1 fruit fly cellular context compared by ENCODE assay signal in the genomic region with DNA sequence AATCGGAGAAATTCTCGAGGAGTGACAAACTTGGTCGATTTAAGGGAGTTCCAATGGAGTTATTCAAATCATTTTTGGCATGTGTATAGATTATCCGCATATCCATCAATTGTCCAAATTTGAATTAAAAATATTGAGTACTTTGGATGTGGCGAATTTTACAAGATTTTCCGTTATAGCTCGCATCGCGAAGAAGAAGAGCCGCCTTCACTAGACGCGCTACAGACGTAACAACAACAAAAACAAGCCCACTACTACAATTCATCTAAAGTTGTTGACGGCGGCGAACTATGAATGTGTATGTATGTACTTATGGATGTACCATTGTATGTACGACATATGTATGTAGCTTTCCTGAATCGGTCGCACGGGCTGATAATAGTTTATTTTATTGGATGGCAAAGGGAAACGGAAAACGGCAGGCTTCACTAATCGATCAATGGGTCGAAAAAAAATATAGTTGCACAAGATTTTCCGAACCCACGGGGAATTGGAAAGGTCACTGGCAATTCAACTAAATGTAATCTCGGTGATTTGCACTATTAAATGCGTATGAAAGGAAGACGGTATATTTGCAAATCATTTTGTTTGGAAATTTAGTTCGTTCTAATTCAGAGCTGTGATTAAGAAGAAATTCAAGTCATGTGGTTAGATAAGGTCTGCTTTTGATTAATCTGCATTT.
A peak's percentile ranks its signal among the peaks of the same experiment; 100 is the strongest.
TF ChIP-seq lines count a peak whose summit lies in the region.

No protein-coding gene starts in this region.

TF ChIP-seq in whole organism, embryonic, 481 proteins besides CTCF, POLR2A, EP300 and RAD21 (continued from another document and continues in another):
- TF ChIP-seq Dp (GFP tag; optimal IDR thresholded peaks at IDR 0.05; lab: Kevin White, UChicago) (no peak), peb (GFP tag; IDR thresholded peaks at IDR 0.05; lab: Robert Waterston, UW) (no peak), pho (GFP tag; optimal IDR thresholded peaks at IDR 0.05; lab: Kevin White, UChicago) (no peak), Hey (tag; optimal IDR thresholded peaks at IDR 0.05; lab: Kevin White, UChicago) (no peak), stc (GFP tag; IDR thresholded peaks at IDR 0.05; lab: Robert Waterston, UW) (no peak), HLHmδ (GFP tag; optimal IDR thresholded peaks at IDR 0.05; lab: Kevin White, UChicago) (no peak), CG10462 (GFP tag; optimal IDR thresholded peaks at IDR 0.05; lab: Kevin White, UChicago) (no peak), onecut (GFP tag; IDR thresholded peaks at IDR 0.05; lab: Robert Waterston, UW) (no peak), Ada2b (GFP tag; IDR thresholded peaks at IDR 0.05; lab: Robert Waterston, UW) (no peak), CG12071 (GFP tag; optimal IDR thresholded peaks at IDR 0.05; lab: Kevin White, UChicago) (no peak), CG6272 (GFP tag; IDR thresholded peaks at IDR 0.05; lab: Robert Waterston, UW) (no peak), CG10959 (GFP tag; IDR thresholded peaks at IDR 0.05; lab: Robert Waterston, UW) (no peak), br (optimal IDR thresholded peaks at IDR 0.05; lab: Kevin White, UChicago) (no peak), esg (GFP tag; conservative IDR thresholded peaks at IDR 0.05; lab: Robert Waterston, UW) (no peak), Lhr (GFP tag; optimal IDR thresholded peaks at IDR 0.05; lab: Kevin White, UChicago) (no peak), YL-1 (GFP tag; optimal IDR thresholded peaks at IDR 0.05; lab: Kevin White, UChicago) (no peak), dmrt11E (tag; optimal IDR thresholded peaks at IDR 0.05; lab: Kevin White, UChicago) (no peak), H15 (GFP tag; IDR thresholded peaks at IDR 0.05; lab: Robert Waterston, UW) (no peak), CG7928 (GFP tag; optimal IDR thresholded peaks at IDR 0.05; lab: Kevin White, UChicago) (no peak), CG10543 (GFP tag; optimal IDR thresholded peaks at IDR 0.05; lab: Kevin White, UChicago) (peak; percentile 73), CG4360 (GFP tag; IDR thresholded peaks at IDR 0.05; lab: Robert Waterston, UW) (peak; percentile 81), Jarid2 (GFP tag; optimal IDR thresholded peaks at IDR 0.05; lab: Kevin White, UChicago) (no peak), cad (GFP tag; optimal IDR thresholded peaks at IDR 0.05; lab: Kevin White, UChicago) (no peak), ash1 (GFP tag; optimal IDR thresholded peaks at IDR 0.05; lab: Kevin White, UChicago) (no peak), Sox100B (GFP tag; optimal IDR thresholded peaks at IDR 0.05; lab: Kevin White, UChicago) (no peak), zfh2 (GFP tag; optimal IDR thresholded peaks at IDR 0.05; lab: Kevin White, UChicago) (no peak), CG15479 (GFP tag; optimal IDR thresholded peaks at IDR 0.05; lab: Kevin White, UChicago) (no peak), Vsx1 (GFP tag; optimal IDR thresholded peaks at IDR 0.05; lab: Kevin White, UChicago) (peak; percentile 28), PHDP (tag; optimal IDR thresholded peaks at IDR 0.05; lab: Kevin White, UChicago) (no peak), hkb (optimal IDR thresholded peaks at IDR 0.05; lab: Kevin White, UChicago) (no peak), hkb (GFP tag; IDR thresholded peaks at IDR 0.05; lab: Robert Waterston, UW) (peak; percentile 10; the same call in 1 of the 2 replicates), CG17359 (tag; optimal IDR thresholded peaks at IDR 0.05; lab: Kevin White, UChicago) (no peak), CG7357 (GFP tag; IDR thresholded peaks at IDR 0.05; lab: Robert Waterston, UW) (no peak), dimm (GFP tag; IDR thresholded peaks at IDR 0.05; lab: Robert Waterston, UW) (no peak), BtbVII (GFP tag; optimal IDR thresholded peaks at IDR 0.05; lab: Kevin White, UChicago) (no peak), CG3838 (GFP tag; optimal IDR thresholded peaks at IDR 0.05; lab: Kevin White, UChicago) (no peak), seq (GFP tag; IDR thresholded peaks at IDR 0.05; lab: Robert Waterston, UW) (no peak), CG18262 (tag; optimal IDR thresholded peaks at IDR 0.05; lab: Kevin White, UChicago) (no peak), B-H2 (GFP tag; optimal IDR thresholded peaks at IDR 0.05; lab: Kevin White, UChicago) (peak; percentile 0), CG15269 (tag; optimal IDR thresholded peaks at IDR 0.05; lab: Kevin White, UChicago) (no peak), gcm2 (GFP tag; optimal IDR thresholded peaks at IDR 0.05; lab: Kevin White, UChicago) (no peak), chinmo (GFP tag; IDR thresholded peaks at IDR 0.05; lab: Robert Waterston, UW; ENCODE audit: partially characterized antibody) (peak; percentile 4; the same call in 2 of the 4 replicates), ci (GFP tag; IDR thresholded peaks at IDR 0.05; lab: Robert Waterston, UW) (no peak), eve (GFP tag; optimal IDR thresholded peaks at IDR 0.05; lab: Kevin White, UChicago) (peak in 1 of 2 experiments; percentile 81), crc (GFP tag; optimal IDR thresholded peaks at IDR 0.05; lab: Kevin White, UChicago) (no peak), Optix (GFP tag; IDR thresholded peaks at IDR 0.05; lab: Robert Waterston, UW) (no peak), gce (GFP tag; IDR thresholded peaks at IDR 0.05; lab: Robert Waterston, UW) (no peak), MBD-R2 (GFP tag; IDR thresholded peaks at IDR 0.05; lab: Robert Waterston, UW) (no peak), CG14667 (GFP tag; IDR thresholded peaks at IDR 0.05; lab: Robert Waterston, UW) (no peak), Xrp1 (GFP tag; IDR thresholded peaks at IDR 0.05; lab: Robert Waterston, UW) (no peak), ftz-f1 (GFP tag; optimal IDR thresholded peaks at IDR 0.05; lab: Kevin White, UChicago) (no peak), CG3163 (GFP tag; optimal IDR thresholded peaks at IDR 0.05; lab: Kevin White, UChicago) (no peak), CG15011 (GFP tag; optimal IDR thresholded peaks at IDR 0.05; lab: Kevin White, UChicago) (no peak), CG32772 (GFP tag; IDR thresholded peaks at IDR 0.05; lab: Robert Waterston, UW) (no peak), Elba2 (GFP tag; optimal IDR thresholded peaks at IDR 0.05; lab: Kevin White, UChicago) (no peak), Hr51 (GFP tag; optimal IDR thresholded peaks at IDR 0.05; lab: Kevin White, UChicago) (no peak), CG4404 (GFP tag; IDR thresholded peaks at IDR 0.05; lab: Robert Waterston, UW) (no peak), aop (GFP tag; IDR thresholded peaks at IDR 0.05; lab: Robert Waterston, UW) (no peak), CG2202 (tag; optimal IDR thresholded peaks at IDR 0.05; lab: Kevin White, UChicago) (no peak), CG15073 (GFP tag; optimal IDR thresholded peaks at IDR 0.05; lab: Kevin White, UChicago) (no peak), corto (GFP tag; optimal IDR thresholded peaks at IDR 0.05; lab: Kevin White, UChicago) (no peak), kah (GFP tag; optimal IDR thresholded peaks at IDR 0.05; lab: Kevin White, UChicago) (no peak), usp (GFP tag; optimal IDR thresholded peaks at IDR 0.05; lab: Kevin White, UChicago) (no peak), Pdp1 (GFP tag; optimal IDR thresholded peaks at IDR 0.05; lab: Kevin White, UChicago) (peak in 1 of 2 experiments; percentile 43), kni (GFP tag; optimal IDR thresholded peaks at IDR 0.05; lab: Kevin White, UChicago) (no peak), CG3726 (GFP tag; IDR thresholded peaks at IDR 0.05; lab: Robert Waterston, UW) (no peak), exex (tag; optimal IDR thresholded peaks at IDR 0.05; lab: Kevin White, UChicago) (peak; percentile 43), fd64A (GFP tag; optimal IDR thresholded peaks at IDR 0.05; lab: Kevin White, UChicago) (no peak), CG17385 (GFP tag; optimal IDR thresholded peaks at IDR 0.05; lab: Kevin White, UChicago) (peak; percentile 91), pan (optimal IDR thresholded peaks at IDR 0.05; lab: Kevin White, UChicago) (no peak), pan (GFP tag; optimal IDR thresholded peaks at IDR 0.05 in 1 of 2, IDR thresholded peaks at IDR 0.05 in 1 of 2) (no peak), HmgD (GFP tag; optimal IDR thresholded peaks at IDR 0.05; lab: Kevin White, UChicago) (no peak), mld (GFP tag; IDR thresholded peaks at IDR 0.05; lab: Robert Waterston, UW; ENCODE audit: partially characterized antibody) (no peak), GATAe (GFP tag; conservative IDR thresholded peaks at IDR 0.05; lab: Robert Waterston, UW) (no peak), Usf (GFP tag; optimal IDR thresholded peaks at IDR 0.05; lab: Kevin White, UChicago) (no peak), Hr78 (GFP tag; optimal IDR thresholded peaks at IDR 0.05; lab: Kevin White, UChicago) (peak in 1 of 2 experiments; percentile 67), zen2 (GFP tag; IDR thresholded peaks at IDR 0.05; lab: Robert Waterston, UW; ENCODE audit: partially characterized antibody) (no peak), CG31224 (GFP tag; IDR thresholded peaks at IDR 0.05; lab: Robert Waterston, UW) (no peak), CHES-1-like (GFP tag; optimal IDR thresholded peaks at IDR 0.05; lab: Kevin White, UChicago) (no peak), p53 (GFP tag; optimal IDR thresholded peaks at IDR 0.05; lab: Kevin White, UChicago) (no peak), bigmax (GFP tag; optimal IDR thresholded peaks at IDR 0.05; lab: Kevin White, UChicago) (no peak), sc (optimal IDR thresholded peaks at IDR 0.05; lab: Kevin White, UChicago) (no peak), sc (GFP tag; optimal IDR thresholded peaks at IDR 0.05; lab: Kevin White, UChicago) (no peak), CG12236 (GFP tag; optimal IDR thresholded peaks at IDR 0.05; lab: Kevin White, UChicago) (no peak), CG2889 (GFP tag; IDR thresholded peaks at IDR 0.05; lab: Robert Waterston, UW) (no peak), CG7987 (GFP tag; optimal IDR thresholded peaks at IDR 0.05; lab: Kevin White, UChicago) (no peak), Dfd (GFP tag; optimal IDR thresholded peaks at IDR 0.05; lab: Kevin White, UChicago) (no peak), zen (tag; optimal IDR thresholded peaks at IDR 0.05; lab: Kevin White, UChicago) (no peak), sd (tag; optimal IDR thresholded peaks at IDR 0.05; lab: Kevin White, UChicago) (peak; percentile 17), CG9876 (GFP tag; optimal IDR thresholded peaks at IDR 0.05; lab: Kevin White, UChicago) (no peak), CG2678 (tag; optimal IDR thresholded peaks at IDR 0.05; lab: Kevin White, UChicago) (no peak), lmd (GFP tag; IDR thresholded peaks at IDR 0.05; lab: Robert Waterston, UW) (no peak), dm (GFP tag; optimal IDR thresholded peaks at IDR 0.05; lab: Kevin White, UChicago) (no peak), CG4707 (GFP tag; optimal IDR thresholded peaks at IDR 0.05; lab: Kevin White, UChicago) (no peak), crp (GFP tag; optimal IDR thresholded peaks at IDR 0.05; lab: Kevin White, UChicago) (no peak), CG6813 (GFP tag; optimal IDR thresholded peaks at IDR 0.05; lab: Kevin White, UChicago) (no peak), wdn (GFP tag; IDR thresholded peaks at IDR 0.05; lab: Robert Waterston, UW) (no peak), emc (GFP tag; optimal IDR thresholded peaks at IDR 0.05; lab: Kevin White, UChicago) (no peak), oc (tag; optimal IDR thresholded peaks at IDR 0.05; lab: Kevin White, UChicago) (no peak), CG11085 (GFP tag; IDR thresholded peaks at IDR 0.05; lab: Robert Waterston, UW) (no peak), fd96Cb (tag; optimal IDR thresholded peaks at IDR 0.05; lab: Kevin White, UChicago) (no peak), CG13894 (tag; optimal IDR thresholded peaks at IDR 0.05; lab: Kevin White, UChicago) (no peak), CG1602 (GFP tag; optimal IDR thresholded peaks at IDR 0.05; lab: Kevin White, UChicago) (no peak), nerfin-2 (GFP tag; IDR thresholded peaks at IDR 0.05; lab: Robert Waterston, UW; ENCODE audit: partially characterized antibody) (no peak), Chrac-16 (GFP tag; optimal IDR thresholded peaks at IDR 0.05; lab: Kevin White, UChicago) (no peak), abd-A (tag; optimal IDR thresholded peaks at IDR 0.05; lab: Kevin White, UChicago) (no peak), Lpt (GFP tag; optimal IDR thresholded peaks at IDR 0.05; lab: Kevin White, UChicago) (no peak), CG7372 (GFP tag; IDR thresholded peaks at IDR 0.05; lab: Robert Waterston, UW) (no peak), CG34376 (GFP tag; optimal IDR thresholded peaks at IDR 0.05; lab: Kevin White, UChicago) (peak; percentile 19), pfk (GFP tag; optimal IDR thresholded peaks at IDR 0.05; lab: Kevin White, UChicago) (no peak), unc-4 (GFP tag; IDR thresholded peaks at IDR 0.05; lab: Robert Waterston, UW; ENCODE audit: partially characterized antibody) (0 out of 2 replicates have a peak, but pooled peaks have one; percentile 10), MTF-1 (GFP tag; optimal IDR thresholded peaks at IDR 0.05; lab: Kevin White, UChicago; ENCODE audit: borderline replicate concordance) (no peak), Bteb2 (GFP tag; optimal IDR thresholded peaks at IDR 0.05; lab: Kevin White, UChicago) (no peak), Sry-δ (GFP tag; optimal IDR thresholded peaks at IDR 0.05; lab: Kevin White, UChicago) (no peak), so (GFP tag; IDR thresholded peaks at IDR 0.05; lab: Robert Waterston, UW) (no peak), CG8388 (GFP tag; optimal IDR thresholded peaks at IDR 0.05; lab: Kevin White, UChicago) (no peak), CG30020 (tag; optimal IDR thresholded peaks at IDR 0.05; lab: Kevin White, UChicago) (no peak), scrt (GFP tag; optimal IDR thresholded peaks at IDR 0.05; lab: Kevin White, UChicago) (no peak), Eip74EF (GFP tag; optimal IDR thresholded peaks at IDR 0.05; lab: Kevin White, UChicago) (no peak), Blimp-1 (GFP tag; optimal IDR thresholded peaks at IDR 0.05; lab: Kevin White, UChicago) (no peak), Mad (GFP tag; optimal IDR thresholded peaks at IDR 0.05; lab: Kevin White, UChicago) (no peak), gt (GFP tag; IDR thresholded peaks at IDR 0.05; lab: Robert Waterston, UW) (no peak), D19A (tag; optimal IDR thresholded peaks at IDR 0.05; lab: Kevin White, UChicago) (no peak), CG17829 (tag; optimal IDR thresholded peaks at IDR 0.05; lab: Kevin White, UChicago) (no peak), CG6175 (GFP tag; IDR thresholded peaks at IDR 0.05; lab: Robert Waterston, UW) (no peak), sqz (GFP tag; optimal IDR thresholded peaks at IDR 0.05; lab: Kevin White, UChicago) (no peak), CG10431 (GFP tag; optimal IDR thresholded peaks at IDR 0.05; lab: Kevin White, UChicago) (no peak), CG18011 (GFP tag; optimal IDR thresholded peaks at IDR 0.05; lab: Kevin White, UChicago) (no peak), CG32767 (GFP tag; IDR thresholded peaks at IDR 0.05; lab: Robert Waterston, UW) (no peak), nerfin-1 (tag; optimal IDR thresholded peaks at IDR 0.05; lab: Kevin White, UChicago) (no peak), sens (GFP tag; lab: Kevin White, UChicago) (peak; percentile 37)
